Worm (Caenorhabditis elegans) whole organism, young adult: ENCODE results near the gene attf-3.

Experiments
- F10E7.11 ChIP-seq: sonication (generic microtip); optimal IDR thresholded peaks from 2 replicates; lab custom pipeline; 2017; ENCODE audit warnings: mild to moderate bottlenecking, missing genetic modification characterization, moderate library complexity, missing compliant biosample characterization
- Y53F4B.3 ChIP-seq: fragments of 200-800 bp; sonication (Bioruptor generic); IDR thresholded peaks from 2 replicates; pipeline ENCODE4 v1.3.6; 2022; ENCODE audit warnings: missing genetic modification reagents, missing genetic modification characterization, missing compliant biosample characterization
- athp-1 ChIP-seq: sonication (generic microtip); optimal IDR thresholded peaks from 2 replicates; lab custom pipeline; 2017; ENCODE audit warnings: mild to moderate bottlenecking, missing genetic modification characterization, missing compliant biosample characterization
- cebp-1 ChIP-seq, 2 experiments: fragments of 200-800 bp in 1 of 2; sonication (Bioruptor generic) in 1 of 2; sonication (generic microtip) in 1 of 2; IDR thresholded peaks in 1 of 2; optimal IDR thresholded peaks in 1 of 2; 2 replicates each; pipeline versions ENCODE4 v1.3.6 to Lab custom; 2017 to 2022; ENCODE audit warnings: missing compliant biosample characterization in 2 of 2, missing genetic modification characterization in 2 of 2, mild to moderate bottlenecking in 1 of 2, missing genetic modification reagents in 1 of 2, moderate library complexity in 1 of 2
- him-1 ChIP-seq: sonication (generic microtip); optimal IDR thresholded peaks from 2 replicates; lab custom pipeline; 2016; ENCODE audit warnings: missing genotype, missing genetic modification reagents, missing genetic modification characterization, missing compliant biosample characterization
- let-526 ChIP-seq: fragments of 200-800 bp; sonication (Bioruptor generic); IDR thresholded peaks from 2 replicates; pipeline ENCODE4 v1.3.6; 2022; ENCODE audit warnings: missing genetic modification reagents, missing genetic modification characterization, missing compliant biosample characterization
- nfya-2 ChIP-seq: fragments of 200-800 bp; sonication (Bioruptor generic); IDR thresholded peaks from 2 replicates; pipeline ENCODE4 v1.3.6; 2022; ENCODE audit warnings: missing genetic modification reagents, missing genetic modification characterization, missing compliant biosample characterization
- pha-4 ChIP-seq: fragments of 150-350 bp; sonication (generic microtip); optimal IDR thresholded peaks from 2 replicates; lab custom pipeline; 2014; ENCODE audit warnings: missing biosample characterization, missing genetic modification reagents, missing genetic modification characterization
- rpc-1 ChIP-seq, 2 experiments: fragments of 150-350 bp in 1 of 2; sonication (generic microtip) in 1 of 2; optimal IDR thresholded peaks; 2 replicates each; lab custom pipeline; 2014 to 2018; ENCODE audit warnings: missing biosample characterization in 1 of 2, missing genetic modification characterization in 1 of 2, missing genetic modification reagents in 1 of 2, missing genotype in 1 of 2
- sdz-38 ChIP-seq: sonication (generic microtip); optimal IDR thresholded peaks from 2 replicates; lab custom pipeline; 2016; ENCODE audit warnings: missing genotype, missing genetic modification characterization, missing compliant biosample characterization
- snpc-3.4 ChIP-seq: sonication (generic microtip); optimal IDR thresholded peaks from 2 replicates; lab custom pipeline; 2017; ENCODE audit warnings: missing genetic modification characterization, mild to moderate bottlenecking, missing compliant biosample characterization, antibody characterized with exemption, moderate library complexity, missing genotype, missing genetic modification reagents
- snpc-4 ChIP-seq, 5 experiments: fragments of 150-350 bp in 1 of 5; sonication (generic microtip) in 4 of 5; optimal IDR thresholded peaks; 2 replicates each; lab custom pipeline; 2014 to 2018; ENCODE audit warnings: missing genetic modification characterization in 5 of 5, missing biosample characterization in 3 of 5, antibody characterized with exemption in 2 of 5, mild to moderate bottlenecking in 2 of 5, missing compliant biosample characterization in 2 of 5, missing genotype in 2 of 5, moderate library complexity in 2 of 5, missing genetic modification reagents in 1 of 5
- unc-130 ChIP-seq: sonication (generic microtip); optimal IDR thresholded peaks from 2 replicates; lab custom pipeline; 2016; ENCODE audit warnings: missing genetic modification reagents, missing genetic modification characterization, missing compliant biosample characterization
- ztf-22 ChIP-seq: fragments of 200-800 bp; sonication (Bioruptor generic); optimal IDR thresholded peaks from 2 replicates; lab custom pipeline; 2018; ENCODE audit warnings: mild to moderate bottlenecking, missing genetic modification characterization, moderate library complexity, missing compliant biosample characterization

DNA sequence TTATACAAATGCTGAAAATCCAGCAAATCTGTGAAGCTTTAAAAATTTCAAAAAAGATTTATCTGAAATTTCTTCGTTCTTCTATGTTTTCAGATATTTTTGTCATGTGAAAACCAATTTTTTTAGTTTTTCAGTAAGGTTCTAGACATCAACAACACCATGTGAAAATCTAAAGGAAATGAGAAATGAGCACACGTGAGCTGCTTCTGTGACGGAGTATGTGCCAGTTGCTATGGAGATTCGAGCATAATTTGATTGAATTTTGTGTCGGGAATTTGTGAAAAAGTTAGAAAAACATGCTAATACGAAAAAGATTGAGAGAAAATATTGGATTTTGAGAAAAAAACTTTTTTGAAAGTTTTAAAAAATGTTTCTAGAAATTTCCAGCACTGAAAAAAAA lies 54.6 kb downstream of the attf-3 start:
- no peak for TF ChIP-seq him-1 (tag; lab: Kevin White, UChicago)
- TF ChIP-seq ztf-22 (GFP tag; lab: Kevin White, UChicago) = no peak
- no peak for TF ChIP-seq let-526 (GFP tag; lab: Robert Waterston, UW)
- no peak for TF ChIP-seq snpc-4 (GFP tag; optimal IDR thresholded peaks at IDR 0.05; lab: Kevin White, UChicago)
- no peak for TF ChIP-seq snpc-4 (tag; optimal IDR thresholded peaks at IDR 0.05; lab: Kevin White, UChicago)
- TF ChIP-seq athp-1 (tag; lab: Kevin White, UChicago) = no peak
- no peak for TF ChIP-seq unc-130 (GFP tag; lab: Kevin White, UChicago)
- no peak for TF ChIP-seq sdz-38 (tag; lab: Kevin White, UChicago)
- TF ChIP-seq snpc-3.4 = no peak
- TF ChIP-seq Y53F4B.3 (GFP tag; lab: Robert Waterston, UW) = no peak
- no peak for TF ChIP-seq rpc-1 (optimal IDR thresholded peaks at IDR 0.05; lab: Kevin White, UChicago)
- TF ChIP-seq rpc-1 (tag; optimal IDR thresholded peaks at IDR 0.05; lab: Kevin White, UChicago) = no peak
- TF ChIP-seq F10E7.11 (tag; lab: Kevin White, UChicago) = no peak
- TF ChIP-seq nfya-2 (GFP tag; lab: Robert Waterston, UW) = no peak
- TF ChIP-seq pha-4 (tag; lab: Kevin White, UChicago) = no peak
- no peak for TF ChIP-seq cebp-1 (GFP tag; IDR thresholded peaks at IDR 0.05; lab: Robert Waterston, UW)
- no peak for TF ChIP-seq cebp-1 (tag; optimal IDR thresholded peaks at IDR 0.05; lab: Kevin White, UChicago)
